Fruit fly (Drosophila melanogaster): ENCODE measurements around the gene Prp6.

DNA sequence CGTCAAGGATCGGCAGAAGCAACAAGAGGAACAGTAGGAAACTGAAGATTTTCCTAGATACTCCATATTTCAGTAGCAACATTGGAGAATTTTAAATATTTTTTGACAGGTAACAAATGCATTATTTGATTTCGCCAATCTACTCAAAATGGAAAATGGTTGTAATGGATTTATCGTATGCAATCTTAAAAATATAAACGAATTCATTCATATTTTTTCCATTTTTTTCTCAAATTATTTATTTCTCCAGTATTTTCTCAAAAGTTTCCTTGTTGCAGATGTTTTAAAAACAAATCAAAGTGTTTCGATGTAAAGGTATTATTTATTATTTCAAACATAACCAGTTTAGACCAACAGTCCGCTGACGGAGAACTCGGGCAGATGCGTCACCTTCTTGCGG is 15.0 kb downstream of the Prp6 start, which contains the start of gene CG18223:
- TF ChIP-seq CG8478 (optimal IDR thresholded peaks at IDR 0.05) (no peak), psq (optimal IDR thresholded peaks at IDR 0.05) (no peak), EcR (GFP tag; optimal IDR thresholded peaks at IDR 0.05) (no peak), usp (GFP tag; optimal IDR thresholded peaks at IDR 0.05) (no peak), pan (optimal IDR thresholded peaks at IDR 0.05) (no peak), Dll (optimal IDR thresholded peaks at IDR 0.05) (no peak)

Data from whole organism.